Worm (Caenorhabditis elegans) whole organism, dauer: ENCODE data around the gene unc-64.
"Not testable (repeated sequence)": the region's sequence is repeated elsewhere in the genome, so short reads cannot be mapped to it uniquely, and the experiment has no call there.

ENCODE experiments used
- unc-62 ChIP-seq: sonication (generic microtip); optimal IDR thresholded peaks from 2 replicates; lab custom pipeline; 2017; ENCODE audit warnings: missing biosample characterization, missing genetic modification reagents, missing genetic modification characterization

unc-64 gene

ce11 chrIII:13276958-13277357 lies at the start of gene unc-64:
TSS of gene unc-64 (plus strand) at chrIII:13277258.
- TF ChIP-seq unc-62 (GFP tag; lab: Kevin White, UChicago), result no peak

- TF ChIP-seq unc-62 (GFP tag; lab: Kevin White, UChicago), result not testable (repeated sequence)
These were observed 31.8 kb upstream of the unc-64 start, which contains the start of gene Y43F4A.4 for ce11 chrIII:13245281-13245680. TSS of gene Y43F4A.4 (plus strand) at chrIII:13245581.

- no peak for TF ChIP-seq unc-62 (GFP tag; lab: Kevin White, UChicago)
These were observed 30.8 kb upstream of the unc-64 start, which contains the start of gene anoh-1 for ce11 chrIII:13246265-13246664. TSS of gene anoh-1 (plus strand) at chrIII:13246565.

- no peak for TF ChIP-seq unc-62 (GFP tag; lab: Kevin White, UChicago)
These were observed 22.8 kb upstream of the unc-64 start, which contains the start of gene F56A8.9 for ce11 chrIII:13254178-13254725. TSS of gene F56A8.9 (plus strand) at chrIII:13254675.

ce11 chrIII:13256438-13256928 lies 20.6 kb upstream of the unc-64 start, which contains the start of gene F56A8.3:
TSS of gene F56A8.3 (plus strand) at chrIII:13256878.
- no peak for TF ChIP-seq unc-62 (GFP tag; lab: Kevin White, UChicago)

- TF ChIP-seq unc-62 (GFP tag; lab: Kevin White, UChicago), result no peak
These were observed 18.9 kb upstream of the unc-64 start for ce11 chrIII:13258163-13258562.

- TF ChIP-seq unc-62 (GFP tag; lab: Kevin White, UChicago), result no peak
These were observed 18.3 kb upstream of the unc-64 start for ce11 chrIII:13258752-13259151.

ce11 chrIII:13260344-13260743 lies 16.7 kb upstream of the unc-64 start:
- no peak for TF ChIP-seq unc-62 (GFP tag; lab: Kevin White, UChicago)

ce11 chrIII:13262987-13263386 lies 14.1 kb upstream of the unc-64 start, which contains the start of gene F56A8.4:
TSS of gene F56A8.4 (plus strand) at chrIII:13263287.
- no peak for TF ChIP-seq unc-62 (GFP tag; lab: Kevin White, UChicago)

- no peak for TF ChIP-seq unc-62 (GFP tag; lab: Kevin White, UChicago)
These were observed 11.5 kb upstream of the unc-64 start, which contains the start of gene F56A8.5 for ce11 chrIII:13265566-13265965. TSS of gene F56A8.5 (plus strand) at chrIII:13265866.

ce11 chrIII:13267046-13267445 lies 10.0 kb upstream of the unc-64 start:
- no peak for TF ChIP-seq unc-62 (GFP tag; lab: Kevin White, UChicago)

ce11 chrIII:13268856-13269255 lies 8.2 kb upstream of the unc-64 start, which contains the start of gene cpf-2:
TSS of gene cpf-2 (minus strand) at chrIII:13268883.
- no peak for TF ChIP-seq unc-62 (GFP tag; lab: Kevin White, UChicago)

ce11 chrIII:13270896-13271295 lies 6.2 kb upstream of the unc-64 start:
- no peak for TF ChIP-seq unc-62 (GFP tag; lab: Kevin White, UChicago)

- no peak for TF ChIP-seq unc-62 (GFP tag; lab: Kevin White, UChicago)
These were observed 4.8 kb upstream of the unc-64 start for ce11 chrIII:13272227-13272626.

- TF ChIP-seq unc-62 (GFP tag; lab: Kevin White, UChicago), result no peak
These were observed 4.3 kb upstream of the unc-64 start for ce11 chrIII:13272788-13273187.

- no peak for TF ChIP-seq unc-62 (GFP tag; lab: Kevin White, UChicago)
These were observed 1.3 kb upstream of the unc-64 start for ce11 chrIII:13275784-13276183.
